Fruit fly (Drosophila melanogaster) whole organism: ENCODE measurements around the gene CG42654.

Experiments used
- CG8478 ChIP-seq: fragments of >200 bp; optimal IDR thresholded peaks from 2 replicates; lab custom pipeline; 2018; ENCODE audit warnings: inconsistent platforms
- Dll ChIP-seq: fragments of >200 bp; optimal IDR thresholded peaks from 2 replicates; lab custom pipeline; 2017
- EcR ChIP-seq, 2 experiments: fragments of >200 bp; optimal IDR thresholded peaks; 2 replicates each; lab custom pipeline; 2017; ENCODE audit warnings: missing biosample characterization in 2 of 2, missing genetic modification characterization in 2 of 2, missing genetic modification reagents in 2 of 2
- pan ChIP-seq: fragments of >200 bp; optimal IDR thresholded peaks from 2 replicates; lab custom pipeline; 2017
- psq ChIP-seq: fragments of >200 bp; optimal IDR thresholded peaks from 2 replicates; lab custom pipeline; 2017
- usp ChIP-seq: fragments of >200 bp; optimal IDR thresholded peaks from 2 replicates; lab custom pipeline; 2017; ENCODE audit warnings: missing biosample characterization, missing genetic modification characterization, mixed read lengths

The CG42654 gene

dm6 chr3L:19979592-19979991, 25.3 kb upstream of the CG42654 start, which contains the start of gene CG14182:
Gene CG14182, minus strand, starts transcription at chr3L:19979812.
- no peak for TF ChIP-seq pan (lab: Kevin White, UChicago)
- TF ChIP-seq CG8478 (lab: Kevin White, UChicago), result no peak
- no peak for TF ChIP-seq Dll
- no peak for TF ChIP-seq usp (GFP tag; lab: Kevin White, UChicago)
- no peak for TF ChIP-seq EcR (GFP tag; optimal IDR thresholded peaks at IDR 0.05; lab: Kevin White, UChicago)
- TF ChIP-seq psq (lab: Kevin White, UChicago), result no peak

- TF ChIP-seq EcR (GFP tag; optimal IDR thresholded peaks at IDR 0.05; lab: Kevin White, UChicago) (no peak), pan (lab: Kevin White, UChicago) (no peak), psq (lab: Kevin White, UChicago) (no peak), Dll (no peak), usp (GFP tag; lab: Kevin White, UChicago) (no peak), CG8478 (lab: Kevin White, UChicago) (no peak)
Observed at dm6 chr3L:19978088-19978487, 23.8 kb upstream of the CG42654 start.

- TF ChIP-seq psq (lab: Kevin White, UChicago) (no peak), pan (lab: Kevin White, UChicago) (no peak), CG8478 (lab: Kevin White, UChicago) (no peak), usp (GFP tag; lab: Kevin White, UChicago) (no peak), Dll (no peak), EcR (GFP tag; optimal IDR thresholded peaks at IDR 0.05; lab: Kevin White, UChicago) (no peak)
Observed at dm6 chr3L:19968725-19969598, 14.6 kb upstream of the CG42654 start.

- no peak for TF ChIP-seq psq (lab: Kevin White, UChicago)
- TF ChIP-seq usp (GFP tag; lab: Kevin White, UChicago), result no peak
- no peak for TF ChIP-seq EcR (GFP tag; optimal IDR thresholded peaks at IDR 0.05; lab: Kevin White, UChicago)
- no peak for TF ChIP-seq pan (lab: Kevin White, UChicago)
- no peak for TF ChIP-seq Dll
Observed at dm6 chr3L:19961805-19962204, 7.5 kb upstream of the CG42654 start.

dm6 chr3L:19955699-19956098, 1.4 kb upstream of the CG42654 start, which contains the start of gene CG42263:
Gene CG42263, minus strand, starts transcription at chr3L:19955799.
- no peak for TF ChIP-seq Dll
- no peak for TF ChIP-seq CG8478 (lab: Kevin White, UChicago)
- TF ChIP-seq psq (lab: Kevin White, UChicago), result no peak
- TF ChIP-seq pan (lab: Kevin White, UChicago), result no peak
- no peak for TF ChIP-seq usp (GFP tag; lab: Kevin White, UChicago)
- no peak for TF ChIP-seq EcR (GFP tag; optimal IDR thresholded peaks at IDR 0.05; lab: Kevin White, UChicago)

dm6 chr3L:19953612-19954011, 714 bp downstream of the CG42654 start, which contains the start of gene CG42655:
Gene CG42655, minus strand, starts transcription at chr3L:19953712.
- TF ChIP-seq usp (GFP tag; lab: Kevin White, UChicago) (no peak), Dll (no peak), EcR (GFP tag; optimal IDR thresholded peaks at IDR 0.05; lab: Kevin White, UChicago) (no peak), CG8478 (lab: Kevin White, UChicago) (no peak), psq (lab: Kevin White, UChicago) (no peak), pan (lab: Kevin White, UChicago) (no peak)

- no peak for TF ChIP-seq CG8478 (lab: Kevin White, UChicago)
- TF ChIP-seq EcR (GFP tag; optimal IDR thresholded peaks at IDR 0.05; lab: Kevin White, UChicago), result no peak
- TF ChIP-seq Dll, result no peak
- no peak for TF ChIP-seq psq (lab: Kevin White, UChicago)
- TF ChIP-seq pan (lab: Kevin White, UChicago), result no peak
- no peak for TF ChIP-seq usp (GFP tag; lab: Kevin White, UChicago)
Observed at dm6 chr3L:19952690-19953089, 1.6 kb downstream of the CG42654 start, which contains the start of gene CG33710. Gene CG33710, minus strand, starts transcription at chr3L:19952790.

- TF ChIP-seq Dll (no peak), CG8478 (lab: Kevin White, UChicago) (no peak), usp (GFP tag; lab: Kevin White, UChicago) (no peak), psq (lab: Kevin White, UChicago) (no peak), pan (lab: Kevin White, UChicago) (no peak), EcR (GFP tag; optimal IDR thresholded peaks at IDR 0.05; lab: Kevin White, UChicago) (no peak)
Observed at dm6 chr3L:19951868-19952267, 2.5 kb downstream of the CG42654 start, which contains the start of gene CG34258. Gene CG34258, minus strand, starts transcription at chr3L:19951968.

- TF ChIP-seq pan (lab: Kevin White, UChicago) (no peak), Dll (no peak), usp (GFP tag; lab: Kevin White, UChicago) (no peak), CG8478 (lab: Kevin White, UChicago) (no peak), psq (lab: Kevin White, UChicago) (no peak), EcR (GFP tag; optimal IDR thresholded peaks at IDR 0.05; lab: Kevin White, UChicago) (no peak)
Observed at dm6 chr3L:19951035-19951434, 3.3 kb downstream of the CG42654 start, which contains the start of gene CG32219. Gene CG32219, minus strand, starts transcription at chr3L:19951135.

dm6 chr3L:19945469-19945868, 8.9 kb downstream of the CG42654 start:
- no peak for TF ChIP-seq pan (lab: Kevin White, UChicago)
- no peak for TF ChIP-seq psq (lab: Kevin White, UChicago)

- TF ChIP-seq CG8478 (lab: Kevin White, UChicago) (no peak), usp (GFP tag; lab: Kevin White, UChicago) (no peak), EcR (GFP tag; optimal IDR thresholded peaks at IDR 0.05; lab: Kevin White, UChicago) (no peak), Dll (no peak), pan (lab: Kevin White, UChicago) (no peak), psq (lab: Kevin White, UChicago) (no peak)
Observed at dm6 chr3L:19941162-19941561, 13.2 kb downstream of the CG42654 start.
